Worm (Caenorhabditis elegans) whole organism, late embryonic: ENCODE measurements around the gene T04C12.11.

Source experiments
- ama-1 ChIP-seq: fragments of 150-350 bp; optimal IDR thresholded peaks from 2 replicates; lab custom pipeline; 2014
- ceh-30 ChIP-seq: fragments of 150-350 bp; optimal IDR thresholded peaks from 2 replicates; lab custom pipeline; 2014; ENCODE audit warnings: missing biosample characterization, missing genetic modification characterization
- che-1 ChIP-seq: sonication (generic microtip); optimal IDR thresholded peaks from 2 replicates; lab custom pipeline; 2016; ENCODE audit warnings: mild to moderate bottlenecking, missing genetic modification characterization, missing compliant biosample characterization
- dmd-4 ChIP-seq: sonication (generic microtip); optimal IDR thresholded peaks from 2 replicates; lab custom pipeline; 2016; ENCODE audit warnings: borderline replicate concordance, missing genetic modification characterization, missing compliant biosample characterization
- elt-2 ChIP-seq: sonication (generic microtip); optimal IDR thresholded peaks from 2 replicates; lab custom pipeline; 2016; ENCODE audit warnings: missing genetic modification reagents, missing genetic modification characterization, missing compliant biosample characterization
- eyg-1 ChIP-seq: sonication (generic microtip); optimal IDR thresholded peaks from 2 replicates; lab custom pipeline; 2016; ENCODE audit warnings: missing genotype, missing genetic modification characterization, missing compliant biosample characterization
- fkh-10 ChIP-seq: fragments of 150-350 bp; optimal IDR thresholded peaks from 2 replicates; lab custom pipeline; 2014; ENCODE audit warnings: missing biosample characterization, missing genetic modification reagents, missing genetic modification characterization
- lin-11 ChIP-seq: fragments of 200-800 bp; sonication (Bioruptor generic); optimal IDR thresholded peaks from 2 replicates; lab custom pipeline; 2018; ENCODE audit warnings: mild to moderate bottlenecking, missing genetic modification characterization, missing compliant biosample characterization
- mec-3 ChIP-seq: sonication (generic microtip); optimal IDR thresholded peaks from 2 replicates; lab custom pipeline; 2016; ENCODE audit warnings: borderline replicate concordance, missing genetic modification characterization, missing compliant biosample characterization
- nhr-11 ChIP-seq: fragments of 150-350 bp; optimal IDR thresholded peaks from 2 replicates; lab custom pipeline; 2014; ENCODE audit warnings: missing biosample characterization, missing genetic modification characterization
- pag-3 ChIP-seq: sonication (generic microtip); optimal IDR thresholded peaks from 2 replicates; lab custom pipeline; 2016; ENCODE audit warnings: missing compliant biosample characterization, missing genetic modification characterization, borderline replicate concordance
- pat-9 ChIP-seq: fragments of 200-800 bp; sonication (Bioruptor generic); optimal IDR thresholded peaks from 2 replicates; lab custom pipeline; 2018; ENCODE audit warnings: mild to moderate bottlenecking, missing genetic modification characterization, moderate library complexity, missing compliant biosample characterization
- unc-3 ChIP-seq, 2 experiments: fragments of 200-800 bp in 1 of 2; sonication (Bioruptor generic) in 1 of 2; sonication (generic microtip) in 1 of 2; conservative IDR thresholded peaks in 1 of 2; optimal IDR thresholded peaks in 1 of 2; 2 replicates each; pipeline versions ENCODE4 v1.3.6 to Lab custom; 2016 to 2022; ENCODE audit warnings: missing compliant biosample characterization in 2 of 2, missing genetic modification characterization in 2 of 2, missing genetic modification reagents in 1 of 2
- unc-55 ChIP-seq: sonication (generic microtip); optimal IDR thresholded peaks from 2 replicates; lab custom pipeline; 2017; ENCODE audit warnings: missing biosample characterization, missing genetic modification reagents, missing genetic modification characterization

DNA sequence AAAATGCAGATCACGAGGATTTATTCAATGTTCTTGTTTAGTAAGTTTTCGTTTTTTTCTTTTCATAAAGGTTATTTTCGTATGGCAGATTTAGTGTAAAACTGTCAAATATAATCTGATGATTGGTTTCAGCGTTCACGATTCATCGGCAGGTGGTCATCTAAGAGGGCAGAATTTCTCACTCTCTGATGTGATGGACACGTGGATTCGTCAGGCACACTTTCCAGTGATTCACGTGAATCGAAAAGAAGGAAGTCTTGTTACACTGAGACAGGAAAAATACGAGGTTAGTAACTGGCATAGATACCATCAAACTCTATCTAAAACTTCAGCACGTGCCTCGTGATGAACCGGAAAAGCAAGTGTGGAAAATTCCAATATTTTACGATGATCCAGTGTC is 34.6 kb upstream of the T04C12.11 start:
- TF ChIP-seq nhr-11 (tag; lab: Kevin White, UChicago), result no peak
- no peak for TF ChIP-seq eyg-1 (tag; lab: Kevin White, UChicago)
- no peak for TF ChIP-seq che-1 (tag; lab: Kevin White, UChicago)
- no peak for TF ChIP-seq ama-1 (lab: Kevin White, UChicago)
- no peak for TF ChIP-seq pag-3 (tag; lab: Kevin White, UChicago)
- no peak for TF ChIP-seq pat-9 (tag; lab: Kevin White, UChicago)
- TF ChIP-seq dmd-4 (tag; lab: Kevin White, UChicago), result no peak
- no peak for TF ChIP-seq fkh-10 (GFP tag; lab: Kevin White, UChicago)
- no peak for TF ChIP-seq elt-2
- no peak for TF ChIP-seq lin-11 (tag; lab: Kevin White, UChicago)
- no peak for TF ChIP-seq ceh-30 (tag; lab: Kevin White, UChicago)
- no peak for TF ChIP-seq mec-3 (tag; lab: Kevin White, UChicago)
- TF ChIP-seq unc-3 (GFP tag; conservative IDR thresholded peaks at IDR 0.05; lab: Robert Waterston, UW), result no peak
- no peak for TF ChIP-seq unc-3 (tag; optimal IDR thresholded peaks at IDR 0.05; lab: Kevin White, UChicago)
- TF ChIP-seq unc-55 (GFP tag; lab: Kevin White, UChicago), result no peak
